Fruit fly (Drosophila melanogaster): ENCODE measurements around the gene Smg5.

Smg5 gene

DNA sequence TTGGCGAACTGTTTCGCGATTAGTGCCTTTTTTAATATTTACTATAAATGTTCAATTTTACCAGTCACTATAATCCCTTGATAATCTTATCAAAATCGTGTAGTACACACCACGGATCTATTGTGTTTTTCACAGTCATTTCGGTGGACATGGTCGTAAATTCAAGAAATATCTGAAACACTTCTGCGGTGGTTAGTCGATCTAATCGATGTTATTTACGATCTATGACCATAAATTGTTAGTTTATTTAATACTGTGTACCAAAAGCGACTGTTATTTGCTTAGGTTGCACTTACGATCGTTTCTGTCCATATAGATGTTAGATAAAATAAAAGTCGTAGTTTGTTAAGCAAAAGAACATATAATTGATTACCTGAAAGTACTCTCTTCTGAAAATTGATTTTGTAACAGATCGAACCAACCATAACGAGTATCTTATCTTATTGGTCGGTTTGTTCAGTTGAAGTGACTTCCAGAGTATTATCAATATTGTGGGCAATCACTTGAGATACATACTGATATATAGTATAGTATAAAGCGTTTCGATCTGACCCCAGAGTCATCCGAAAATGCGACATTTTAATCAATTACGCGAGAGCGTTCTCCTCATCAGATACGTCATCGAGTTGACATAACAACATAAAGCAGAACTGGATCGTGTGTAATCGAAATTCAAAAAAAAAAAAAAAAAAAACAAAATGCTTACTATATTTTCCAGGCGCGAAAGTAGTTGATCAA, 1.6 kb upstream of the Smg5 start (continued):
- TF ChIP-seq NK7.1 (GFP tag; optimal IDR thresholded peaks at IDR 0.05) (no peak), exex (tag; optimal IDR thresholded peaks at IDR 0.05) (peak; percentile 88), h (optimal IDR thresholded peaks at IDR 0.05) (no peak), Lhr (GFP tag; optimal IDR thresholded peaks at IDR 0.05) (no peak), insv (GFP tag; optimal IDR thresholded peaks at IDR 0.05) (no peak), nerfin-1 (tag; optimal IDR thresholded peaks at IDR 0.05) (no peak), gce (GFP tag; IDR thresholded peaks at IDR 0.05) (no peak), sug (tag; optimal IDR thresholded peaks at IDR 0.05) (peak; percentile 32), CHES-1-like (GFP tag; optimal IDR thresholded peaks at IDR 0.05) (no peak), vnd (GFP tag; IDR thresholded peaks at IDR 0.05; ENCODE audit: partially characterized antibody) (no peak), CG8388 (GFP tag; optimal IDR thresholded peaks at IDR 0.05) (no peak), CG15479 (GFP tag; optimal IDR thresholded peaks at IDR 0.05) (no peak), CG10366 (GFP tag; IDR thresholded peaks at IDR 0.05) (no peak), CG7271 (tag; optimal IDR thresholded peaks at IDR 0.05) (no peak), CG6683 (GFP tag; optimal IDR thresholded peaks at IDR 0.05) (no peak), Dfd (GFP tag; optimal IDR thresholded peaks at IDR 0.05) (no peak), lilli (GFP tag; optimal IDR thresholded peaks at IDR 0.05) (no peak), esg (GFP tag; conservative IDR thresholded peaks at IDR 0.05) (no peak), Myb (GFP tag; optimal IDR thresholded peaks at IDR 0.05) (no peak), CG43689 (GFP tag; IDR thresholded peaks at IDR 0.05) (no peak), CG15601 (tag; optimal IDR thresholded peaks at IDR 0.05) (peak; percentile 68), CG34376 (GFP tag; optimal IDR thresholded peaks at IDR 0.05) (peak; percentile 92), CG12236 (GFP tag; optimal IDR thresholded peaks at IDR 0.05) (no peak), danr (GFP tag; IDR thresholded peaks at IDR 0.05) (no peak), Camta (GFP tag; optimal IDR thresholded peaks at IDR 0.05) (no peak), salm (tag; optimal IDR thresholded peaks at IDR 0.05) (peak; percentile 21)

DNA sequence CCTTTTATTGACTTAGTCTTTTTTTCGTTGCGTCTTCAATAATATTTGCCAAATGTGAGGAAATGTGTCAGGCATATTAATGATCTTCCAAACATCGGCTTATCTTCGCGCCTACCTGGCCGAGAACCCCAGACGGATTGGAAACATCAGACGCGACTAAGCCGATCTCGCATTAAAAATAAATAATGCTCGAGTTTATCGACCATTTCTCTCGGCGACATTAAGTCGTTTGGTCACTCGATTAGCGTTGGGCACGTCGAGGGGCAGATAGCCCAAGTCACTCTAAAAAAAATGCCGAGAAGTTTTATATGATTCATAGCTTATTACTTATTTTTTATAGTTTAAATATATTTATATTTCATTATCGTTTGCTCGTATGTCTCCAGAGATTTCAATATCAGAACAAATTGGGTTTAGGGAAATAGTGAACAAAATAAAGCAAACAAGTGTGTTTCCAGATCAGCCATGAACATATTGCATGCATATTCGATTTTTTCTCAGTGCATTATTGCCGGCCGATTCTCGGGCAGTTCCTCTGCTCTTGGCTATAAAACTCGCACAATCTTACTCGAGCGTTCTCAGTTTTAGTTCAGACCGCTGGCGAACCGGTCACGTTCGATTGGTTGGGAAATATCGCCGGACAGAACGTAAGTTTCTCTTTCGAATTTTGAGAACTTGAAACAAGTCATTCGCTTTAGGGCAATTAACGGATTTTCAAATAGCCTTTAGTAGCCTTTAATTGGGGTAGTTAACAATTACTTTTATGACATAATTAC, 799 bp upstream of the Smg5 start, which contains the start of gene Ance:
Ance (plus strand) TSS at position 574 of the 776 bp plus-strand sequence.
- TF ChIP-seq Vsx1 (GFP tag; optimal IDR thresholded peaks at IDR 0.05) (peak; percentile 63), Antp (GFP tag; optimal IDR thresholded peaks at IDR 0.05) (no peak), CG3838 (GFP tag; optimal IDR thresholded peaks at IDR 0.05) (no peak), Xrp1 (GFP tag; IDR thresholded peaks at IDR 0.05) (peak; percentile 59; the same call in 1 of the 2 replicates), CG30431 (GFP tag; optimal IDR thresholded peaks at IDR 0.05) (peak; percentile 22), CG1233 (GFP tag; optimal IDR thresholded peaks at IDR 0.05) (no peak), odd (GFP tag; optimal IDR thresholded peaks at IDR 0.05) (no peak), cwo (GFP tag; optimal IDR thresholded peaks at IDR 0.05) (peak; percentile 45), maf-S (GFP tag; optimal IDR thresholded peaks at IDR 0.05) (no peak), Ravus (GFP tag; IDR thresholded peaks at IDR 0.05) (no peak), Spps (tag; optimal IDR thresholded peaks at IDR 0.05) (no peak), CG13123 (GFP tag; optimal IDR thresholded peaks at IDR 0.05) (no peak), CG9932 (GFP tag; IDR thresholded peaks at IDR 0.05) (peak; percentile 69), hb (GFP tag; IDR thresholded peaks at IDR 0.05; ENCODE audit: partially characterized antibody) (no peak), CG12744 (GFP tag; optimal IDR thresholded peaks at IDR 0.05) (no peak), CG1792 (GFP tag; optimal IDR thresholded peaks at IDR 0.05) (no peak), CG10654 (GFP tag; optimal IDR thresholded peaks at IDR 0.05) (no peak), HLH54F (GFP tag; optimal IDR thresholded peaks at IDR 0.05) (no peak), Adf1 (GFP tag; IDR thresholded peaks at IDR 0.05) (no peak; the same call in 1 of the 2 replicates), Hr39 (optimal IDR thresholded peaks at IDR 0.05) (no peak), lab (GFP tag; optimal IDR thresholded peaks at IDR 0.05) (peak; percentile 38), CG12769 (tag; optimal IDR thresholded peaks at IDR 0.05) (no peak), CG16813 (GFP tag; IDR thresholded peaks at IDR 0.05; ENCODE audit: partially characterized antibody) (no peak), gce (GFP tag; IDR thresholded peaks at IDR 0.05) (no peak), aop (GFP tag; IDR thresholded peaks at IDR 0.05) (no peak)

Data from whole organism, embryonic.